Worm (Caenorhabditis elegans): ENCODE data around the gene F41C6.7.

F41C6.7 gene

DNA sequence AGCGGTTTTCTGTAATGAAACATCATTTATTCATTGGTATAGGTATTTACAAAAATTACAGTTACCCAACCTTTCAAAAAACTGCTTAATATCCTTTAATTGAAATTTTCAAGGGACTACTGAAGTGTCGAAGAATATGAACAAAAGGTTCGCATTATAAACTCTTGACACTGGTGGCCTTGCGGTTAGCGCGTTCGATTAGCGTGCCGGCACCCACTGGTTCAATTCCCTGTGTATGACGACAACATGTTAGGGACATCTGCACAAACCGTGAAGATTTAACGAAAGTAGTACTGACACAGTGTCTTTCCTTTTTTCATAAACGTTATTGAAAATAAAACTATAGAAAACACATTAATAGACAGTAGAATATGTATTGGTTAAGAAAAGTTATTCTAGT is 17.4 kb downstream of the F41C6.7 start (continued):
- TF ChIP-seq hmg-1.1 (GFP tag; IDR thresholded peaks at IDR 0.05) (peak; percentile 76), ceh-28 (tag; optimal IDR thresholded peaks at IDR 0.05) (no peak), egl-43 (GFP tag; IDR thresholded peaks at IDR 0.05) (peak; percentile 96), nhr-48 (tag; optimal IDR thresholded peaks at IDR 0.05) (peak; percentile 61), hlh-11 (tag; optimal IDR thresholded peaks at IDR 0.05) (peak; percentile 68), F10B5.3 (tag; optimal IDR thresholded peaks at IDR 0.05) (peak; percentile 73), fkh-10 (GFP tag; optimal IDR thresholded peaks at IDR 0.05) (no peak), fos-1 (tag; optimal IDR thresholded peaks at IDR 0.05) (no peak), ceh-82 (tag; optimal IDR thresholded peaks at IDR 0.05) (no peak), attf-4 (tag; optimal IDR thresholded peaks at IDR 0.05) (no peak), duxl-1 (tag; optimal IDR thresholded peaks at IDR 0.05; ENCODE audit: poor library complexity) (peak; percentile 89), rbr-2 (tag; optimal IDR thresholded peaks at IDR 0.05) (peak; percentile 73), lir-3 (tag; optimal IDR thresholded peaks at IDR 0.05) (peak; percentile 81), pha-4 (GFP tag; IDR thresholded peaks at IDR 0.05) (peak; percentile 91), pha-4 (tag; optimal IDR thresholded peaks at IDR 0.05) (no peak), snpc-1.2 (GFP tag; IDR thresholded peaks at IDR 0.05) (peak; percentile 95), ceh-44 (GFP tag; IDR thresholded peaks at IDR 0.05) (peak; percentile 70; the same call in 1 of the 2 replicates), daf-19 (GFP tag; conservative IDR thresholded peaks at IDR 0.05) (peak; percentile 89), mxl-2 (GFP tag; conservative IDR thresholded peaks at IDR 0.05) (peak; percentile 69), F26F4.8 (GFP tag; conservative IDR thresholded peaks at IDR 0.05) (peak; percentile 85), F49E8.2 (tag; optimal IDR thresholded peaks at IDR 0.05; ENCODE audit: borderline replicate concordance) (peak; percentile 68), ZK337.2 (GFP tag; IDR thresholded peaks at IDR 0.05) (0 out of 2 replicates have a peak, but pooled peaks have one; percentile 4), lin-13 (GFP tag; optimal IDR thresholded peaks at IDR 0.05) (peak; percentile 73), daf-8 (GFP tag; IDR thresholded peaks at IDR 0.05) (0 out of 2 replicates have a peak, but pooled peaks have one; percentile 33), T20F7.1 (GFP tag; optimal IDR thresholded peaks at IDR 0.05) (peak; percentile 60), mep-1 (tag; optimal IDR thresholded peaks at IDR 0.05) (no peak), ceh-32 (tag; optimal IDR thresholded peaks at IDR 0.05; ENCODE audit: poor library complexity) (no peak), vab-7 (GFP tag; IDR thresholded peaks at IDR 0.05) (peak; percentile 92), sdz-12 (GFP tag; optimal IDR thresholded peaks at IDR 0.05) (no peak), php-3 (GFP tag; IDR thresholded peaks at IDR 0.05) (peak; percentile 85), zfp-3 (GFP tag; conservative IDR thresholded peaks at IDR 0.05) (peak; percentile 25; the same call in 1 of the 2 replicates), dmd-8 (GFP tag; IDR thresholded peaks at IDR 0.05) (peak; percentile 94), dmd-9 (GFP tag; IDR thresholded peaks at IDR 0.05) (peak; percentile 69; the same call in 1 of the 2 replicates), mes-2 (tag; optimal IDR thresholded peaks at IDR 0.05; ENCODE audit: poor library complexity, severe bottlenecking) (peak; percentile 85), hlh-30 (tag; optimal IDR thresholded peaks at IDR 0.05; ENCODE audit: insufficient read depth) (peak; percentile 62), lsy-2 (tag; optimal IDR thresholded peaks at IDR 0.05) (no peak), Y5F2A.4 (GFP tag; optimal IDR thresholded peaks at IDR 0.05) (peak; percentile 77), lin-39 (tag; optimal IDR thresholded peaks at IDR 0.05) (no peak), F44E2.7 (GFP tag; IDR thresholded peaks at IDR 0.05) (peak; percentile 81; the same call in 1 of the 2 replicates), dve-1 (tag; optimal IDR thresholded peaks at IDR 0.05; ENCODE audit: insufficient read depth) (peak; percentile 72), lin-15B (tag; optimal IDR thresholded peaks at IDR 0.05) (no peak), nhr-25 (tag; optimal IDR thresholded peaks at IDR 0.05; ENCODE audit: borderline replicate concordance, insufficient read depth) (no peak), madf-9 (GFP tag; conservative IDR thresholded peaks at IDR 0.05) (peak; percentile 90), jun-1 (tag; optimal IDR thresholded peaks at IDR 0.05) (no peak), dmd-6 (GFP tag; IDR thresholded peaks at IDR 0.05) (peak; percentile 68), zag-1 (tag; optimal IDR thresholded peaks at IDR 0.05) (no peak), D1046.2 (GFP tag; IDR thresholded peaks at IDR 0.05) (peak; percentile 47; the same call in 1 of the 2 replicates), Y105C5A.15 (GFP tag; IDR thresholded peaks at IDR 0.05) (peak; percentile 73; the same call in 1 of the 2 replicates), unc-62 (GFP tag; optimal IDR thresholded peaks at IDR 0.05 in 1 of 2) (peak in 1 of 2 experiments; percentile 53), unc-62 (tag; optimal IDR thresholded peaks at IDR 0.05) (no peak)

Data from whole organism, L4 larva.